Fruit fly (Drosophila melanogaster) whole organism, adult: ENCODE measurements around the gene Jon65Aii.

Experiments
- Mnt ChIP-seq: fragments of 200-800 bp; sonication (Bioruptor generic); optimal IDR thresholded peaks from 2 replicates; lab custom pipeline; 2016; ENCODE audit warnings: missing biosample characterization, mild to moderate bottlenecking, missing genetic modification characterization
- kay ChIP-seq: fragments of 200-800 bp; sonication (Bioruptor generic); peaks from one replicate; lab custom pipeline; 2016; ENCODE audit warnings: missing biosample characterization, missing genetic modification characterization, borderline replicate concordance

DNA sequence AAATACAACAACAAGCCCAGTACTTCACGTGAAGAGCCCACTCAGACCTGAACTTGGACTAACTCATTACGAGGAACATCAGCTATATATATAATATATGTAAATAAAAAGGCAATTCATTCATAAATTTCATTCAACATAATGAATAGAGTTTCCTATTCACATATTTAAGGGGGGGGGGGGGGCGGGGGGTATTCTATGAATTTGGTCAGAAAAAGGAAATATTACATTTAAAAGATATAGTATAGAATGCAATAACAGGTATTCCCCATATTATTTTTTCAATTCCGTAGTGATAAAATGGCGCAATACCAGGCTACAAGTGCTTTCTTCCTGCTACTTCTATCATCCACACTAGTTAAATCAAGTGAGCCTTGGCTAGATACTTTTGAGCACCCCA, 15.3 kb upstream of the Jon65Aii start, which contains the start of gene CG6462:
- TF ChIP-seq kay (GFP tag; lab: Kevin White, UChicago) = no peak
- TF ChIP-seq Mnt = no peak
